Fruit fly (Drosophila melanogaster): ENCODE data around the gene RpS3.

DNA sequence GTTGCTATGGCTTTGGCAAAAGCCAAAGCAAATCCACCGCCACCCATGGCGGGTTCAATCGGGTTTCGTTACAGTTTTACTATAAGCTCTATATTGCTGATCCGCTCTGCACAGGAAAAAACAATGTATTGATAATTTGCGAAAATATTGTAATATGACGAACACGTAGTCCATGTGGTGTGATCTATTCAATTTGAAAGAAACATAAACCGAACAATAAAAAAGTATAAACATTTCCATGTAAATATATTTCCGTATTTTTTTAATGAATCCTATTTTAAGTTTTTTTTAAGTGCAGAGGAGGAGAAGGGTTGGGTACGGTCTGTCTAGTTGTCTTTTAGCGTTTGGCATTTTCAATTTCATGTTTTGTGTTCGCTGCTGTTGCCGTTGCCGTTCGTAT, 34.9 kb downstream of the RpS3 start:
- TF ChIP-seq CG16779 (tag; optimal IDR thresholded peaks at IDR 0.05), result no peak
- no peak for TF ChIP-seq OdsH (GFP tag; optimal IDR thresholded peaks at IDR 0.05)
- TF ChIP-seq Sox15 (GFP tag; optimal IDR thresholded peaks at IDR 0.05), result no peak
- TF ChIP-seq Blimp-1 (GFP tag; optimal IDR thresholded peaks at IDR 0.05), result no peak
- TF ChIP-seq CG8319 (GFP tag; optimal IDR thresholded peaks at IDR 0.05), result no peak
- TF ChIP-seq ss (GFP tag; optimal IDR thresholded peaks at IDR 0.05), result no peak
- TF ChIP-seq Hr39 (GFP tag; optimal IDR thresholded peaks at IDR 0.05), result no peak
- TF ChIP-seq CG1621 (tag; optimal IDR thresholded peaks at IDR 0.05), result no peak
- peak; percentile 67 for TF ChIP-seq CG32006 (GFP tag; optimal IDR thresholded peaks at IDR 0.05)
- TF ChIP-seq Lpt (GFP tag; optimal IDR thresholded peaks at IDR 0.05), result no peak
- no peak for TF ChIP-seq Gug (GFP tag; IDR thresholded peaks at IDR 0.05)
- TF ChIP-seq CG11762 (GFP tag; optimal IDR thresholded peaks at IDR 0.05; ENCODE audit: insufficient read depth), result no peak
- TF ChIP-seq Sox102F (GFP tag; optimal IDR thresholded peaks at IDR 0.05), result no peak
